Fruit fly (Drosophila melanogaster) S2 (cell line): ENCODE measurements around the gene CG6443.

Experiments
- CG8478 ChIP-seq: fragments of >200 bp; optimal IDR thresholded peaks from 2 replicates; lab custom pipeline; 2018
- CTCF ChIP-seq, 2 experiments: fragments of >200 bp; optimal IDR thresholded peaks; 2 replicates each; lab custom pipeline; 2018

- no peak for TF ChIP-seq CTCF (optimal IDR thresholded peaks at IDR 0.05; lab: Kevin White, UChicago)
- TF ChIP-seq CG8478 (lab: Kevin White, UChicago): no peak
Measured at dm6 chr2L:10756049-10756448, 27.3 kb downstream of the CG6443 start, which contains the start of gene CG17124.
